Worm (Caenorhabditis elegans) whole organism, L4 larva: ENCODE results near the gene rin-1.

Experiments used
- R02D3.7 ChIP-seq: fragments of 150-350 bp; sonication (generic microtip); optimal IDR thresholded peaks from 3 replicates; lab custom pipeline; 2014; ENCODE audit warnings: missing biosample characterization, missing genetic modification characterization
- daf-12 ChIP-seq: fragments of 150-350 bp; optimal IDR thresholded peaks from 2 replicates; lab custom pipeline; 2014; ENCODE audit warnings: missing biosample characterization, missing genetic modification reagents, missing genetic modification characterization
- dpl-1 ChIP-seq: fragments of 150-350 bp; optimal IDR thresholded peaks from 2 replicates; lab custom pipeline; 2014; ENCODE audit warnings: missing biosample characterization, missing genetic modification reagents, missing genetic modification characterization
- mdl-1 ChIP-seq, 2 experiments: fragments of 150-350 bp in 1 of 2; sonication (generic microtip) in 1 of 2; optimal IDR thresholded peaks; 2 replicates each; lab custom pipeline; 2014 to 2017; ENCODE audit warnings: missing biosample characterization in 2 of 2, missing genetic modification characterization in 2 of 2
- nhr-76 ChIP-seq: fragments of 150-350 bp; optimal IDR thresholded peaks from 2 replicates; lab custom pipeline; 2014; ENCODE audit warnings: missing biosample characterization, missing genetic modification characterization
- skn-1 ChIP-seq: fragments of 150-350 bp; optimal IDR thresholded peaks from 2 replicates; lab custom pipeline; 2014; ENCODE audit warnings: missing biosample characterization, missing genetic modification characterization

DNA sequence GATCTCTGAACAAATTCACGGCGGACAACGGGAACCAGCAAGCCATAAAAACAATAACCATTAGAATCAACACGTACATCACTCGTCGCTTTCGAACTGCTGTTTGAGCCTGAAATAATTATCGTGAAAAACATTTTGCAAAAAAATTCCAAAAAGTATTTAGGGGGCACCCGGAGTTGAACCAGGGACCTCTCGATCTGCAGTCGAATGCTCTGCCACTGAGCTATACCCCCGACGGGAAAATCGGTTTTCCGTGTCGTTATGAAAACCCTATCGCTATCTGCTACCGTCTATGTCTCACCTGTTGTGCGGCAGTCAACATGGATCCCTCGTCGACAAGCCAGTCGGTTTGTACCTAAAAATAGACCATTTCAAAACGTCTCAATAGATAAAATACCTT is 40.2 kb upstream of the rin-1 start:
- TF ChIP-seq dpl-1 (GFP tag; lab: Kevin White, UChicago) (no peak), R02D3.7 (no peak), skn-1 (tag; lab: Kevin White, UChicago) (no peak), mdl-1 (tag; optimal IDR thresholded peaks at IDR 0.05; lab: Kevin White, UChicago) (no peak), nhr-76 (tag; lab: Kevin White, UChicago) (no peak), daf-12 (tag; lab: Kevin White, UChicago) (no peak)
